Fruit fly (Drosophila melanogaster) whole organism, wandering third instar larva: ENCODE results near the gene BTBD9.

ENCODE experiments used
- Hnf4 ChIP-seq: fragments of 200-800 bp; sonication (Bioruptor generic); optimal IDR thresholded peaks from 2 replicates; lab custom pipeline; 2016; ENCODE audit warnings: missing biosample characterization, mild to moderate bottlenecking, missing genetic modification characterization
- br ChIP-seq: fragments of 200-800 bp; sonication (Bioruptor generic); optimal IDR thresholded peaks from 2 replicates; lab custom pipeline; 2016; ENCODE audit warnings: missing biosample characterization, missing genetic modification characterization
- brk ChIP-seq: fragments of 200-800 bp; sonication (Bioruptor generic); optimal IDR thresholded peaks from 2 replicates; lab custom pipeline; 2016; ENCODE audit warnings: missing biosample characterization, mild to moderate bottlenecking, missing genetic modification characterization
- lola ChIP-seq: fragments of >200 bp; optimal IDR thresholded peaks from 2 replicates; lab custom pipeline; 2017; ENCODE audit warnings: missing biosample characterization, missing genetic modification characterization
- pan ChIP-seq: fragments of >200 bp; optimal IDR thresholded peaks from 2 replicates; lab custom pipeline; 2017

DNA sequence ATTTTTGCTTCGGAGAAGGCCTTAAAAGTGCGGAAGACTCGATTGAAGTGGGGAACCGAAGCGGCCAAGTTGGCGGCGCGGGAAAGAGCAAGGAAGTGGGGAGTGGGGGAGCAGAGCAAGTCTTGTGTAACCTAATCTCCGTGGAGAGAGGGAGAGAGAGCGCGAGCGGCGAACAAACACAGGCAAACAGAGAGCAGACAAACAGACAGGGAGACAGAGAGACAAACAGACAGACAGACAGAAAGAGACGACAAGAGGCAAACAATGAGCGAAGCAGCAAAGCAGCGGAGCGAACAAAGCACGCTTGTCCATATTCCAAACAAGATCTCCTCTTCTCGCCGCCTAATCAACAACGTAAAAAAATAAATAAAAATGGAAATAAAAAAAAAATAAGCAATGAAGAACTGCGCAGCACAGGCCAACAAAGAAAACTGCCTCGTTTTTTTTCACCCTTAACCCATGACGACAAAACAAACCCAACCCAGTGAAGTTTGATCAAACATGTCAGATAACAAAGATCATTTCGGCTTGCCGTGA lies 29.4 kb upstream of the BTBD9 start:
- TF ChIP-seq brk (GFP tag; lab: Kevin White, UChicago), result no peak
- no peak for TF ChIP-seq lola (GFP tag; lab: Kevin White, UChicago)
- TF ChIP-seq pan (lab: Kevin White, UChicago), result no peak
- TF ChIP-seq br (GFP tag; lab: Kevin White, UChicago), result no peak
- no peak for TF ChIP-seq Hnf4 (GFP tag; lab: Kevin White, UChicago)
